Worm (Caenorhabditis elegans) whole organism, L1 larva: ENCODE measurements around the gene C18G1.6.

Experiments
- Y116A8C.19 ChIP-seq: sonication (generic microtip); optimal IDR thresholded peaks from 2 replicates; lab custom pipeline; 2016; ENCODE audit warnings: missing compliant biosample characterization, missing genetic modification characterization, borderline replicate concordance
- alr-1 ChIP-seq: fragments of 200-800 bp; sonication (Bioruptor generic); optimal IDR thresholded peaks from 2 replicates; lab custom pipeline; 2018; ENCODE audit warnings: borderline replicate concordance, mild to moderate bottlenecking, missing genetic modification characterization, missing compliant biosample characterization
- aly-2 ChIP-seq: fragments of 150-350 bp; optimal IDR thresholded peaks from 2 replicates; lab custom pipeline; 2014; ENCODE audit warnings: missing biosample characterization, missing genetic modification characterization
- ceh-8 ChIP-seq: fragments of 200-800 bp; sonication (Bioruptor generic); optimal IDR thresholded peaks from 2 replicates; lab custom pipeline; 2018; ENCODE audit warnings: mild to moderate bottlenecking, missing genetic modification characterization, moderate library complexity, missing compliant biosample characterization
- ceh-82 ChIP-seq, 3 experiments: fragments of 150-350 bp in 1 of 3; sonication (generic microtip) in 2 of 3; optimal IDR thresholded peaks; 2 replicates each; lab custom pipeline; 2014 to 2017; ENCODE audit warnings: missing biosample characterization in 3 of 3, missing genetic modification characterization in 3 of 3
- ceh-90 ChIP-seq: sonication (generic microtip); optimal IDR thresholded peaks from 2 replicates; lab custom pipeline; 2016; ENCODE audit warnings: missing genetic modification characterization, missing compliant biosample characterization
- ces-1 ChIP-seq: fragments of 150-350 bp; optimal IDR thresholded peaks from 2 replicates; lab custom pipeline; 2014; ENCODE audit warnings: missing biosample characterization, missing genetic modification reagents, missing genetic modification characterization
- efl-1 ChIP-seq, 4 experiments: fragments of 150-350 bp; optimal IDR thresholded peaks in 3 of 4; peaks in 1 of 4; 1 replicate in 1 of 4; 2 replicates in 3 of 4; lab custom pipeline; 2014; ENCODE audit warnings: missing biosample characterization in 2 of 4, missing genetic modification characterization in 2 of 4, missing genetic modification reagents in 2 of 4
- egl-13 ChIP-seq: sonication (generic microtip); optimal IDR thresholded peaks from 2 replicates; lab custom pipeline; 2016; ENCODE audit warnings: missing genotype, missing genetic modification reagents, missing genetic modification characterization, missing compliant biosample characterization
- elt-2 ChIP-seq: sonication (generic microtip); optimal IDR thresholded peaks from 2 replicates; lab custom pipeline; 2016; ENCODE audit warnings: missing genetic modification characterization, mild to moderate bottlenecking, inconsistent platforms, missing compliant biosample characterization, missing genetic modification reagents
- ets-5 ChIP-seq: fragments of 200-800 bp; sonication (Bioruptor generic); IDR thresholded peaks from 2 replicates; pipeline ENCODE4 v1.3.6; 2022; ENCODE audit warnings: missing genetic modification characterization, missing compliant biosample characterization
- fkh-4 ChIP-seq: sonication (generic microtip); optimal IDR thresholded peaks from 2 replicates; lab custom pipeline; 2016; ENCODE audit warnings: missing compliant biosample characterization, missing genetic modification characterization, borderline replicate concordance
- fkh-8 ChIP-seq: sonication (generic microtip); optimal IDR thresholded peaks from 2 replicates; lab custom pipeline; 2016; ENCODE audit warnings: mild to moderate bottlenecking, missing genetic modification characterization, missing compliant biosample characterization
- fos-1 ChIP-seq: fragments of 150-350 bp; optimal IDR thresholded peaks from 2 replicates; lab custom pipeline; 2014; ENCODE audit warnings: missing biosample characterization, missing genetic modification characterization
- hlh-4 ChIP-seq: sonication (generic microtip); optimal IDR thresholded peaks from 2 replicates; lab custom pipeline; 2016; ENCODE audit warnings: mild to moderate bottlenecking, missing genetic modification characterization, missing compliant biosample characterization
- isw-1 ChIP-seq: fragments of 200-800 bp; sonication (Bioruptor generic); IDR thresholded peaks from 2 replicates; pipeline ENCODE4 v1.3.6; 2022; ENCODE audit warnings: missing genetic modification characterization, missing compliant biosample characterization
- lin-13 ChIP-seq: fragments of 150-350 bp; optimal IDR thresholded peaks from 2 replicates; lab custom pipeline; 2014; ENCODE audit warnings: missing biosample characterization, missing genetic modification reagents, missing genetic modification characterization
- lin-14 ChIP-seq: fragments of 200-800 bp; sonication (Bioruptor generic); optimal IDR thresholded peaks from 2 replicates; lab custom pipeline; 2018; ENCODE audit warnings: mild to moderate bottlenecking, missing genetic modification characterization, moderate library complexity, missing compliant biosample characterization
- lin-35 ChIP-seq, 2 experiments: fragments of 150-350 bp; optimal IDR thresholded peaks; 2 replicates each; lab custom pipeline; 2014; ENCODE audit warnings: missing biosample characterization in 2 of 2, missing genetic modification characterization in 2 of 2, missing genetic modification reagents in 2 of 2
- lir-3 ChIP-seq: sonication (generic microtip); optimal IDR thresholded peaks from 2 replicates; lab custom pipeline; 2016; ENCODE audit warnings: mild to moderate bottlenecking, missing genetic modification characterization, moderate library complexity, missing compliant biosample characterization; ENCODE audit not compliant: poor library complexity
- mab-9 ChIP-seq: fragments of 200-800 bp; sonication (Bioruptor generic); IDR thresholded peaks from 2 replicates; pipeline ENCODE4 v1.3.6; 2022; ENCODE audit warnings: missing genetic modification reagents, missing genetic modification characterization, missing compliant biosample characterization
- mdl-1 ChIP-seq, 2 experiments: fragments of 150-350 bp; optimal IDR thresholded peaks; 2 replicates each; lab custom pipeline; 2014 to 2017; ENCODE audit warnings: missing biosample characterization in 2 of 2, missing genetic modification characterization in 2 of 2, inconsistent platforms in 1 of 2
- nhr-11 ChIP-seq: fragments of 150-350 bp; optimal IDR thresholded peaks from 2 replicates; lab custom pipeline; 2014; ENCODE audit warnings: missing biosample characterization, missing genetic modification characterization
- nhr-20 ChIP-seq: sonication (generic microtip); optimal IDR thresholded peaks from 2 replicates; lab custom pipeline; 2016; ENCODE audit warnings: mild to moderate bottlenecking, missing genetic modification characterization, missing compliant biosample characterization
- nhr-47 ChIP-seq: sonication (generic microtip); optimal IDR thresholded peaks from 2 replicates; lab custom pipeline; 2016; ENCODE audit warnings: mild to moderate bottlenecking, missing genetic modification characterization, moderate library complexity, missing compliant biosample characterization
- nhr-71 ChIP-seq: sonication (generic microtip); optimal IDR thresholded peaks from 2 replicates; lab custom pipeline; 2016; ENCODE audit warnings: mild to moderate bottlenecking, missing genetic modification characterization, moderate library complexity, missing compliant biosample characterization
- nhr-76 ChIP-seq: sonication (generic microtip); optimal IDR thresholded peaks from 2 replicates; lab custom pipeline; 2017; ENCODE audit warnings: missing biosample characterization, missing genetic modification characterization
- nhr-84 ChIP-seq: sonication (generic microtip); optimal IDR thresholded peaks from 2 replicates; lab custom pipeline; 2017; ENCODE audit warnings: missing biosample characterization, missing genetic modification characterization
- nhr-85 ChIP-seq: sonication (generic microtip); peaks from one replicate; lab custom pipeline; 2016; ENCODE audit warnings: missing genetic modification characterization, inconsistent platforms, missing compliant biosample characterization
- pax-3 ChIP-seq: fragments of 200-800 bp; sonication (Bioruptor generic); optimal IDR thresholded peaks from 2 replicates; lab custom pipeline; 2018; ENCODE audit warnings: mild to moderate bottlenecking, missing genetic modification characterization, moderate library complexity, missing compliant biosample characterization
- pqm-1 ChIP-seq: sonication (generic microtip); optimal IDR thresholded peaks from 3 replicates; lab custom pipeline; 2017; ENCODE audit warnings: missing biosample characterization, missing genetic modification characterization
- rnt-1 ChIP-seq: sonication (generic microtip); optimal IDR thresholded peaks from 2 replicates; lab custom pipeline; 2016; ENCODE audit warnings: mild to moderate bottlenecking, missing genetic modification characterization, moderate library complexity, missing compliant biosample characterization
- skn-1 ChIP-seq: fragments of 150-350 bp; optimal IDR thresholded peaks from 2 replicates; lab custom pipeline; 2014; ENCODE audit warnings: missing biosample characterization, missing genetic modification characterization
- sox-4 ChIP-seq: sonication (generic microtip); optimal IDR thresholded peaks from 2 replicates; lab custom pipeline; 2016; ENCODE audit warnings: missing genetic modification characterization, missing compliant biosample characterization
- sptf-1 ChIP-seq: fragments of 150-350 bp; optimal IDR thresholded peaks from 2 replicates; lab custom pipeline; 2014; ENCODE audit warnings: missing biosample characterization, missing genetic modification characterization
- sup-37 ChIP-seq: fragments of 200-800 bp; sonication (Bioruptor generic); optimal IDR thresholded peaks from 2 replicates; lab custom pipeline; 2018; ENCODE audit warnings: mild to moderate bottlenecking, missing genetic modification characterization, missing compliant biosample characterization
- swsn-7 ChIP-seq: sonication (generic microtip); optimal IDR thresholded peaks from 2 replicates; lab custom pipeline; 2016; ENCODE audit warnings: missing genetic modification characterization, missing compliant biosample characterization
- unc-62 ChIP-seq: fragments of 150-350 bp; optimal IDR thresholded peaks from 2 replicates; lab custom pipeline; 2014; ENCODE audit warnings: missing biosample characterization, missing genetic modification reagents, missing genetic modification characterization
- unc-98 ChIP-seq: fragments of 200-800 bp; sonication (Bioruptor generic); IDR thresholded peaks from 2 replicates; pipeline ENCODE4 v1.3.6; 2022; ENCODE audit warnings: missing genetic modification characterization, missing compliant biosample characterization
- xbp-1 ChIP-seq: sonication (generic microtip); optimal IDR thresholded peaks from 2 replicates; lab custom pipeline; 2016; ENCODE audit warnings: missing genetic modification characterization, missing compliant biosample characterization
- zag-1 ChIP-seq: fragments of 150-350 bp; optimal IDR thresholded peaks from 2 replicates; lab custom pipeline; 2014; ENCODE audit warnings: missing biosample characterization, missing genetic modification characterization
- ztf-4 ChIP-seq: fragments of 150-350 bp; optimal IDR thresholded peaks from 2 replicates; lab custom pipeline; 2014; ENCODE audit warnings: missing biosample characterization, missing genetic modification characterization

The C18G1.6 gene

ce11 chrV:4787836-4788235 lies 37.4 kb downstream of the C18G1.6 start:
- TF ChIP-seq efl-1 (optimal IDR thresholded peaks at IDR 0.05; lab: Kevin White, UChicago) (no peak), efl-1 (GFP tag; optimal IDR thresholded peaks at IDR 0.05 in 1 of 2; lab: Kevin White, UChicago) (peak in 1 of 2 experiments; percentile 87), egl-13 (no peak), Y116A8C.19 (tag; lab: Kevin White, UChicago) (no peak)

- TF ChIP-seq rnt-1 (tag; lab: Kevin White, UChicago): no peak
- TF ChIP-seq hlh-4 (tag; lab: Kevin White, UChicago): no peak
- TF ChIP-seq efl-1 (optimal IDR thresholded peaks at IDR 0.05; lab: Kevin White, UChicago): no peak
- no peak for TF ChIP-seq efl-1 (GFP tag; optimal IDR thresholded peaks at IDR 0.05 in 1 of 2; lab: Kevin White, UChicago)
- no peak for TF ChIP-seq skn-1 (tag; lab: Kevin White, UChicago)
- no peak for TF ChIP-seq unc-98
- no peak for TF ChIP-seq lir-3
- no peak for TF ChIP-seq pqm-1 (tag; lab: Kevin White, UChicago)
- TF ChIP-seq fkh-4 (tag; lab: Kevin White, UChicago): no peak
- no peak for TF ChIP-seq mdl-1 (tag; optimal IDR thresholded peaks at IDR 0.05; lab: Kevin White, UChicago)
- no peak for TF ChIP-seq nhr-85 (tag; lab: Kevin White, UChicago)
- no peak for TF ChIP-seq nhr-84 (tag; lab: Kevin White, UChicago)
- TF ChIP-seq sox-4 (tag; lab: Kevin White, UChicago): no peak
- TF ChIP-seq lin-35 (GFP tag; optimal IDR thresholded peaks at IDR 0.05; lab: Kevin White, UChicago): no peak
- TF ChIP-seq, all 84 proteins: peak for 0
Observed at ce11 chrV:4788823-4789222, 38.4 kb downstream of the C18G1.6 start, which contains the start of gene R02F11.10. Gene R02F11.10 (plus strand): TSS chrV:4789123.

- no peak for TF ChIP-seq nhr-11 (tag; lab: Kevin White, UChicago)
- TF ChIP-seq lin-13: no peak
- TF ChIP-seq lir-3: no peak
- no peak for TF ChIP-seq egl-13
- no peak for TF ChIP-seq unc-62 (GFP tag; lab: Kevin White, UChicago)
- TF ChIP-seq swsn-7 (tag; lab: Kevin White, UChicago): no peak
- no peak for TF ChIP-seq mab-9 (GFP tag; lab: Robert Waterston, UW)
- no peak for TF ChIP-seq lin-14 (GFP tag; lab: Kevin White, UChicago)
Observed at ce11 chrV:4790368-4790767, 40.0 kb downstream of the C18G1.6 start, which contains the start of gene R02F11.12. Gene R02F11.12 (plus strand): TSS chrV:4790668.

- TF ChIP-seq sptf-1 (tag; lab: Kevin White, UChicago) (no peak), lin-14 (GFP tag; lab: Kevin White, UChicago) (no peak), nhr-76 (tag; lab: Kevin White, UChicago) (no peak), sup-37 (GFP tag; lab: Kevin White, UChicago) (no peak), lin-13 (no peak), nhr-20 (tag; lab: Kevin White, UChicago) (no peak), efl-1 (optimal IDR thresholded peaks at IDR 0.05; lab: Kevin White, UChicago) (no peak), efl-1 (GFP tag; optimal IDR thresholded peaks at IDR 0.05 in 1 of 2; lab: Kevin White, UChicago) (no peak), aly-2 (tag; lab: Kevin White, UChicago) (no peak), isw-1 (GFP tag; lab: Robert Waterston, UW) (no peak), fos-1 (tag; lab: Kevin White, UChicago) (no peak), nhr-84 (tag; lab: Kevin White, UChicago) (no peak), ets-5 (no peak), elt-2 (no peak), ces-1 (GFP tag; lab: Kevin White, UChicago) (no peak), ceh-8 (GFP tag; lab: Kevin White, UChicago) (no peak)
Observed at ce11 chrV:4791569-4791968, 41.2 kb downstream of the C18G1.6 start, which contains the start of gene R02F11.11. Gene R02F11.11 (plus strand): TSS chrV:4791869.

ce11 chrV:4794308-4794707 lies 43.9 kb downstream of the C18G1.6 start, which contains the start of gene R02F11.2:
Gene R02F11.2 (plus strand): TSS chrV:4794599.
- TF ChIP-seq nhr-11 (tag; lab: Kevin White, UChicago) (peak; percentile 7), aly-2 (tag; lab: Kevin White, UChicago) (no peak), sox-4 (tag; lab: Kevin White, UChicago) (peak; percentile 52), nhr-71 (peak; percentile 85), nhr-47 (tag; lab: Kevin White, UChicago) (peak; percentile 74), swsn-7 (tag; lab: Kevin White, UChicago) (peak; percentile 28), zag-1 (tag; lab: Kevin White, UChicago) (no peak), ztf-4 (tag; lab: Kevin White, UChicago) (peak; percentile 49), nhr-20 (tag; lab: Kevin White, UChicago) (peak; percentile 17), ceh-90 (tag; lab: Kevin White, UChicago) (no peak), alr-1 (tag; lab: Kevin White, UChicago) (no peak), ceh-82 (tag; optimal IDR thresholded peaks at IDR 0.05; lab: Kevin White, UChicago) (no peak), fkh-8 (tag; lab: Kevin White, UChicago) (peak; percentile 96), hlh-4 (tag; lab: Kevin White, UChicago) (peak; percentile 92), pax-3 (peak; percentile 51), lir-3 (no peak), xbp-1 (tag; lab: Kevin White, UChicago) (no peak)
- TF ChIP-seq, all 84 proteins: peak for 10
